Worm (Caenorhabditis elegans) whole organism, L4/young adult: Measurements from ENCODE around the gene C17C3.11.
"Not testable (repeated sequence)": the region's sequence is repeated elsewhere in the genome, so short reads cannot be mapped to it uniquely, and the experiment has no call there.

Experiments
- W03F9.2 ChIP-seq: fragments of 150-350 bp; optimal IDR thresholded peaks from 2 replicates; lab custom pipeline; 2014; ENCODE audit warnings: missing biosample characterization, missing genetic modification characterization
- dao-5 ChIP-seq: sonication (generic microtip); optimal IDR thresholded peaks from 2 replicates; lab custom pipeline; 2016; ENCODE audit warnings: missing genotype, missing genetic modification characterization, moderate library complexity, missing compliant biosample characterization
- him-1 ChIP-seq: sonication (generic microtip); optimal IDR thresholded peaks from 2 replicates; lab custom pipeline; 2016; ENCODE audit warnings: missing genotype, missing genetic modification reagents, missing genetic modification characterization, missing compliant biosample characterization

Gene C17C3.11

DNA sequence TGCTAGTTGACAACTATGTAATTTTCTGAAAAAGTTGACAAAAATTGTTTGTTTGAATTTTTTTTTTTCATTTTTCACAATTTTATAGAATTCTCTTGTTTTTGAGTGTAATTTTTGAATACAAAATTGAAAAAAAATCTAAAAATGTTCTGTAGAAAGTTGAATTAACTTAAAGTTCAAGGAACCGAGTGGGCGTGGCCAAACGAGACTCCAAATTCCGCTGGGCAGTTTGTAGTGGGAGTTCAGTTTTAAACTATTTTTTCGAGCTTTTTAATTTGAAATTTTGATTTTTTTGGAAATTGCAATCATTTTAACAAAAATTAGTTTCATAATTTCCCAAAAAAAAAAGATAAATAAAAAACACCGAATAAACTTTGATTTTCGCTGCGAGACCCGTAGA lies 546 bp upstream of the C17C3.11 start:
- TF ChIP-seq him-1 (tag; lab: Kevin White, UChicago), result no peak
- no peak for TF ChIP-seq dao-5 (tag; lab: Kevin White, UChicago)
- no peak for TF ChIP-seq W03F9.2 (tag; lab: Kevin White, UChicago)

DNA sequence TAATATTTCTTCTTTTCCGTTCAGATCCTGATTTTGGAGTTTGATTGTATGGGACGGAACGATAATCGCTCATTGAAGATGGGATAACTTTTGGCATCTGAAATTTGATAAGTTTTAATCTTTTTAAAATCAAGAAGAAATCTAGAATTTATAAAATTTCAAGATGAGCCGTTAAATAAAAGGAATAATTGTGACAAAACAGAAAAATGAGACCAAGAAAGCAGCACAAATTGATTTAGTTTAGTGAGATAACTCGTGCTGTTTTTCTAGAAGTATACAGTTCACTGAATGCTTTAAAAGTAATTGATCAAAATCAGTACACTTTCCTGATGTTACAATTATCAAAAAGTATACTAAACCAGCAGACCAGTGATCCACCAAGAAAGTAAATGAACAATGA lies 2.5 kb downstream of the C17C3.11 start, which contains the start of gene hlh-27:
Gene hlh-27 (minus strand): TSS at position 101 of the 400 bp plus-strand sequence.
- TF ChIP-seq him-1, W03F9.2, dao-5 (tag; lab: Kevin White, UChicago): not testable (repeated sequence)

DNA sequence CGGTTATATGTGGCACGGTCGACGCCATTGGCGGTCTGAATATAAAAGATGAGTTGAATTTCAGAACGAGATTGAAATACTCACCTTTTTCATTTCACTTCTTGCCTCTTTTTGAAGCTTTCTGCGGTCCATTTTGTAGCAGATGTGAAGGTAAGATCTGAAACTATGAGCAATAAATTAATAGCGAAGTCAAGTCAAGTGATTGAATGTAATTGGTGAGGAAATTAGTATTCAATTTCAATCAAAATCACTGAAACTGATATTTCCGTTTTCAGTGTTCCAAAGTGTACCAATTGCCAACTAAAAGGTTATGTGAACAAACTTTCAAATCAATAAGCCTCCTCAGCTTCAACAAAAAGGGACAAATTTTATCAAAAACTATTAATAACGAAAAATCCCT lies 4.1 kb downstream of the C17C3.11 start, which contains the start of gene C17C3.24:
Gene C17C3.24 (minus strand): TSS at position 101 of the 400 bp plus-strand sequence.
- TF ChIP-seq W03F9.2 (tag; lab: Kevin White, UChicago) (no peak), him-1 (tag; lab: Kevin White, UChicago) (no peak), dao-5 (tag; lab: Kevin White, UChicago) (no peak)

ce11 chrII:5543476-5544144 lies 6.0 kb downstream of the C17C3.11 start:
- peak; percentile 89 for TF ChIP-seq dao-5 (tag; lab: Kevin White, UChicago)
- peak; percentile 80 for TF ChIP-seq W03F9.2 (tag; lab: Kevin White, UChicago)
- TF ChIP-seq him-1 (tag; lab: Kevin White, UChicago), result peak; percentile 98

DNA sequence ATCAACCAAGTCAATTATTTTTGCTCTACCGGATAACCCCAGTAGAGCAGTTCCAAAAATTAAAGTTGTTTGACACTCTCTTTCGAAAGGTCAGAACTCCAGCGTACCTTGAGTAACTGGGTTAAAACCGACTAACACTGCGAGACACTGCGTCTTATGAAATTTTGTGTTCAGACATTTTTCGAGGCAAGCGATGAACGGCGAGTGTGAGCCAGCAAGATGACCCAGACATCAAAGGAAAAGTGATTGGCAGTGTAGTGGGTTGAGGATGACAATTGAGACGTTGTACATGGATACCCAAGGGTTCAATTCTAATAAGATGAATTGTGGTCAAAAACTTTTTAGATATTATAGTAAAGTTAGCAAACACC lies 6.5 kb downstream of the C17C3.11 start:
- TF ChIP-seq dao-5 (tag; lab: Kevin White, UChicago) (no peak), W03F9.2 (tag; lab: Kevin White, UChicago) (no peak), him-1 (tag; lab: Kevin White, UChicago) (no peak)

DNA sequence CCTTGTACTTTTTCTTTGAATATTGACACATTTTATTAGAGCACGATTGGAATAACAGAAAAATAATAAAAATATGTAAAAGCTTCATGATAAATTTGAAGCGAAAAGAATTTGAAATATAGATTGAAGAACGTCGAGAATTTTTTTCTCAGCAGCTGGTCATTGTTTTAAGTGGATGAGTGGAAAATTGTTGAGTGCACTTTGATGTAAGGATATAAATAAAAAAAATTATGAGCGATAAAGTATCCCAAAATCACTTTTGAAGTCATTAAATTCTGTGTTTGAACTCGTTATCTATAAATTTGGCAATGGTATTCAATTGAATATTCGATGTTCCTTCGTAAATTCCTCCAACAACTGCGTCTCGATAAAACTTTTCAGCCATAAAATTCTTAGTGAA lies 7.1 kb downstream of the C17C3.11 start, which contains the start of gene ins-13:
Gene ins-13 (minus strand): TSS at position 101 of the 400 bp plus-strand sequence.
- TF ChIP-seq W03F9.2 (tag; lab: Kevin White, UChicago) (no peak), him-1 (tag; lab: Kevin White, UChicago) (no peak), dao-5 (tag; lab: Kevin White, UChicago) (no peak)

- TF ChIP-seq W03F9.2 (tag; lab: Kevin White, UChicago) (no peak), him-1 (tag; lab: Kevin White, UChicago) (no peak), dao-5 (tag; lab: Kevin White, UChicago) (no peak)
Measured at ce11 chrII:5547442-5547894, 9.8 kb downstream of the C17C3.11 start, which contains the start of gene acdh-2. TSS of gene acdh-2 (minus strand) at chrII:5547492.

DNA sequence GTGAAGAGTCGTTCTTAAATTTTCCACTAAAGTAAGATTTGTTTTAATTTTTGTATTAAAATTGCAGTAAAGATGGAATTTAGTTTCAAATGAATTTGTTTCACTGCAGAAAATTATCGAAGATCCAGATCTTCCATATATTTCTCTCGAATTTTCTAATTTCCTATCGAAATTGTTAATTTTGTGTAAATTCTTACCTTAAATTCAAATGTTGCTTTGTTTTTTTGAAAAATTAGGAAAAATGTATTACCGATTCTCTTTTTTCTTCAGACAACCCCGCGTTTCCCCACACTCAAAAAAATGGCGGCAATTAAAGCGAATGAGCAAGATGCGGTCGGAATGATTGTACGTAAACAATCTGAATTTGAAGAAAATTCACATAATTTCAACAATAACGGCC lies 12.1 kb downstream of the C17C3.11 start, which contains the start of gene C17C3.6:
Gene C17C3.6 (plus strand): TSS at position 301 of the 400 bp plus-strand sequence.
- TF ChIP-seq him-1 (tag; lab: Kevin White, UChicago) (no peak), dao-5 (tag; lab: Kevin White, UChicago) (no peak), W03F9.2 (tag; lab: Kevin White, UChicago) (no peak)

- TF ChIP-seq him-1 (tag; lab: Kevin White, UChicago) (no peak), dao-5 (tag; lab: Kevin White, UChicago) (no peak), W03F9.2 (tag; lab: Kevin White, UChicago) (no peak)
Measured at ce11 chrII:5551517-5551916, 13.9 kb downstream of the C17C3.11 start, which contains the start of gene C17C3.5. TSS of gene C17C3.5 (plus strand) at chrII:5551817.

DNA sequence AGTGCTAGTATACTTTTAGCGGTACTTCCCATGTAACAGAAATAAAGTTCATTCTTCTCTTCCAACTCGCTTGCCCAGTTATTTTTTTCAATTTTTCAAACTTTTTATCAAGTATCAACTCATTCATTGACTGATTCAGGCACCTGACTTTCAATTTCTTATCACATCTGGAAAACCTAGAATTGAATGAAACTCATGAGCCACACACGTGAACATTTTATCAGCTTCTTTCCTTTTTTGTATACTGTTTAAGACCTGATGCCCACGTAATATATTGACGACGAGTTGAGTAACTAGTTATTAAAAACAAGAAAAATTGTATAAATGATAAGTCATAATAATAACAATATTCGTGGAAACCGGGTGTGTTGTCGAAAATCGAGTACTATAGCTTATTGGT lies 15.9 kb downstream of the C17C3.11 start:
- TF ChIP-seq him-1 (tag; lab: Kevin White, UChicago), result no peak
- no peak for TF ChIP-seq dao-5 (tag; lab: Kevin White, UChicago)
- TF ChIP-seq W03F9.2 (tag; lab: Kevin White, UChicago), result no peak

- TF ChIP-seq W03F9.2 (tag; lab: Kevin White, UChicago) (no peak), dao-5 (tag; lab: Kevin White, UChicago) (no peak), him-1 (tag; lab: Kevin White, UChicago) (no peak)
Measured at ce11 chrII:5554317-5554716, 16.7 kb downstream of the C17C3.11 start, which contains the start of gene ins-12. TSS of gene ins-12 (plus strand) at chrII:5554617.

ce11 chrII:5554788-5555187 lies 17.2 kb downstream of the C17C3.11 start:
- TF ChIP-seq him-1 (tag; lab: Kevin White, UChicago), result no peak
- no peak for TF ChIP-seq dao-5 (tag; lab: Kevin White, UChicago)
- TF ChIP-seq W03F9.2 (tag; lab: Kevin White, UChicago), result no peak

- TF ChIP-seq dao-5 (tag; lab: Kevin White, UChicago) (no peak), him-1 (tag; lab: Kevin White, UChicago) (no peak), W03F9.2 (tag; lab: Kevin White, UChicago) (no peak)
Measured at ce11 chrII:5555522-5555921, 17.9 kb downstream of the C17C3.11 start.
